Worm (Caenorhabditis elegans) whole organism, L1 larva: ENCODE measurements around the gene tiar-2.

Experiments used
- C04F5.9 ChIP-seq: sonication (generic microtip); optimal IDR thresholded peaks from 2 replicates; lab custom pipeline; 2016; ENCODE audit warnings: missing genetic modification characterization, missing compliant biosample characterization
- C34B4.2 ChIP-seq: sonication (generic microtip); optimal IDR thresholded peaks from 2 replicates; lab custom pipeline; 2017; ENCODE audit warnings: mild to moderate bottlenecking, missing genetic modification characterization, missing compliant biosample characterization
- F16B12.6 ChIP-seq: fragments of 150-350 bp; optimal IDR thresholded peaks from 2 replicates; lab custom pipeline; 2014; ENCODE audit warnings: missing biosample characterization, missing genetic modification characterization
- aha-1 ChIP-seq: fragments of 150-350 bp; optimal IDR thresholded peaks from 2 replicates; lab custom pipeline; 2014; ENCODE audit warnings: missing biosample characterization, missing genetic modification characterization
- alr-1 ChIP-seq: fragments of 200-800 bp; sonication (Bioruptor generic); optimal IDR thresholded peaks from 2 replicates; lab custom pipeline; 2018; ENCODE audit warnings: borderline replicate concordance, mild to moderate bottlenecking, missing genetic modification characterization, missing compliant biosample characterization
- ama-1 ChIP-seq: fragments of 150-350 bp; optimal IDR thresholded peaks from 2 replicates; lab custom pipeline; 2014
- blmp-1 ChIP-seq: fragments of 150-350 bp; optimal IDR thresholded peaks from 2 replicates; lab custom pipeline; 2014; ENCODE audit warnings: missing biosample characterization, missing genetic modification characterization
- ceh-88 ChIP-seq: fragments of 200-800 bp; sonication (Bioruptor generic); IDR thresholded peaks from 2 replicates; pipeline ENCODE4 v1.3.6; 2022; ENCODE audit warnings: missing genetic modification characterization, missing compliant biosample characterization
- ces-1 ChIP-seq: fragments of 150-350 bp; optimal IDR thresholded peaks from 2 replicates; lab custom pipeline; 2014; ENCODE audit warnings: missing biosample characterization, missing genetic modification reagents, missing genetic modification characterization
- dsc-1 ChIP-seq: sonication (generic microtip); optimal IDR thresholded peaks from 2 replicates; lab custom pipeline; 2016; ENCODE audit warnings: mild to moderate bottlenecking, missing genetic modification characterization, missing compliant biosample characterization
- efl-1 ChIP-seq, 4 experiments: fragments of 150-350 bp; optimal IDR thresholded peaks in 3 of 4; peaks in 1 of 4; 1 replicate in 1 of 4; 2 replicates in 3 of 4; lab custom pipeline; 2014; ENCODE audit warnings: missing biosample characterization in 2 of 4, missing genetic modification characterization in 2 of 4, missing genetic modification reagents in 2 of 4
- efl-3 ChIP-seq: fragments of 200-800 bp; sonication (Bioruptor generic); optimal IDR thresholded peaks from 2 replicates; lab custom pipeline; 2018; ENCODE audit warnings: mild to moderate bottlenecking, missing genetic modification characterization, missing compliant biosample characterization
- egl-13 ChIP-seq: sonication (generic microtip); optimal IDR thresholded peaks from 2 replicates; lab custom pipeline; 2016; ENCODE audit warnings: missing genotype, missing genetic modification reagents, missing genetic modification characterization, missing compliant biosample characterization
- egl-27 ChIP-seq, 2 experiments: fragments of 150-350 bp in 1 of 2; sonication (generic microtip); optimal IDR thresholded peaks; 3 replicates each; lab custom pipeline; 2017 to 2018; ENCODE audit warnings: missing biosample characterization in 2 of 2, missing genetic modification characterization in 2 of 2, missing genetic modification reagents in 2 of 2
- elt-3 ChIP-seq, 6 experiments: fragments of 150-350 bp in 1 of 6; sonication (generic microtip); optimal IDR thresholded peaks; 2 replicates each; lab custom pipeline; 2017 to 2018; ENCODE audit warnings: missing biosample characterization in 6 of 6, missing genetic modification characterization in 6 of 6, inconsistent platforms in 1 of 6
- ets-5 ChIP-seq: fragments of 200-800 bp; sonication (Bioruptor generic); IDR thresholded peaks from 2 replicates; pipeline ENCODE4 v1.3.6; 2022; ENCODE audit warnings: missing genetic modification characterization, missing compliant biosample characterization
- fkh-10 ChIP-seq: sonication (generic microtip); optimal IDR thresholded peaks from 2 replicates; lab custom pipeline; 2017; ENCODE audit warnings: missing biosample characterization, missing genetic modification reagents, missing genetic modification characterization
- fos-1 ChIP-seq: fragments of 150-350 bp; optimal IDR thresholded peaks from 2 replicates; lab custom pipeline; 2014; ENCODE audit warnings: missing biosample characterization, missing genetic modification characterization
- grh-1 ChIP-seq: fragments of 200-800 bp; sonication (Bioruptor generic); IDR thresholded peaks from 2 replicates; pipeline ENCODE4 v1.3.6; 2022; ENCODE audit warnings: missing genetic modification reagents, missing genetic modification characterization, missing compliant biosample characterization
- hlh-4 ChIP-seq: sonication (generic microtip); optimal IDR thresholded peaks from 2 replicates; lab custom pipeline; 2016; ENCODE audit warnings: mild to moderate bottlenecking, missing genetic modification characterization, missing compliant biosample characterization
- hpl-2 ChIP-seq: fragments of 150-350 bp; optimal IDR thresholded peaks from 2 replicates; lab custom pipeline; 2014; ENCODE audit warnings: missing biosample characterization, missing genetic modification reagents, missing genetic modification characterization
- isw-1 ChIP-seq: fragments of 200-800 bp; sonication (Bioruptor generic); IDR thresholded peaks from 2 replicates; pipeline ENCODE4 v1.3.6; 2022; ENCODE audit warnings: missing genetic modification characterization, missing compliant biosample characterization
- jun-1 ChIP-seq: fragments of 150-350 bp; optimal IDR thresholded peaks from 2 replicates; lab custom pipeline; 2014; ENCODE audit warnings: missing biosample characterization, missing genetic modification reagents, missing genetic modification characterization
- lin-13 ChIP-seq: fragments of 150-350 bp; optimal IDR thresholded peaks from 2 replicates; lab custom pipeline; 2014; ENCODE audit warnings: missing biosample characterization, missing genetic modification reagents, missing genetic modification characterization
- lin-39 ChIP-seq: fragments of 150-350 bp; optimal IDR thresholded peaks from 2 replicates; lab custom pipeline; 2014; ENCODE audit warnings: missing biosample characterization, missing genetic modification reagents, missing genetic modification characterization
- lsy-2 ChIP-seq, 2 experiments: fragments of 150-350 bp; optimal IDR thresholded peaks; 2 replicates each; lab custom pipeline; 2014; ENCODE audit warnings: missing biosample characterization in 2 of 2, missing genetic modification characterization in 2 of 2
- mab-9 ChIP-seq: fragments of 200-800 bp; sonication (Bioruptor generic); IDR thresholded peaks from 2 replicates; pipeline ENCODE4 v1.3.6; 2022; ENCODE audit warnings: missing genetic modification reagents, missing genetic modification characterization, missing compliant biosample characterization
- mdl-1 ChIP-seq, 2 experiments: fragments of 150-350 bp; optimal IDR thresholded peaks; 2 replicates each; lab custom pipeline; 2014 to 2017; ENCODE audit warnings: missing biosample characterization in 2 of 2, missing genetic modification characterization in 2 of 2, inconsistent platforms in 1 of 2
- mef-2 ChIP-seq: fragments of 150-350 bp; optimal IDR thresholded peaks from 2 replicates; lab custom pipeline; 2014; ENCODE audit warnings: missing biosample characterization, missing genetic modification characterization
- mep-1 ChIP-seq: fragments of 150-350 bp; optimal IDR thresholded peaks from 2 replicates; lab custom pipeline; 2014; ENCODE audit warnings: missing biosample characterization, missing genetic modification characterization
- nhr-12 ChIP-seq: sonication (generic microtip); optimal IDR thresholded peaks from 2 replicates; lab custom pipeline; 2017; ENCODE audit warnings: missing biosample characterization, missing genetic modification characterization
- nhr-19 ChIP-seq: fragments of 200-800 bp; sonication (Bioruptor generic); conservative IDR thresholded peaks from 2 replicates; pipeline ENCODE4 v1.3.6; 2022; ENCODE audit warnings: missing genetic modification characterization, missing compliant biosample characterization
- nhr-20 ChIP-seq: sonication (generic microtip); optimal IDR thresholded peaks from 2 replicates; lab custom pipeline; 2016; ENCODE audit warnings: mild to moderate bottlenecking, missing genetic modification characterization, missing compliant biosample characterization
- nhr-237 ChIP-seq: fragments of 150-350 bp; optimal IDR thresholded peaks from 2 replicates; lab custom pipeline; 2014; ENCODE audit warnings: missing biosample characterization, missing genetic modification characterization
- nhr-71 ChIP-seq: sonication (generic microtip); optimal IDR thresholded peaks from 2 replicates; lab custom pipeline; 2016; ENCODE audit warnings: mild to moderate bottlenecking, missing genetic modification characterization, moderate library complexity, missing compliant biosample characterization
- nhr-76 ChIP-seq: sonication (generic microtip); optimal IDR thresholded peaks from 2 replicates; lab custom pipeline; 2017; ENCODE audit warnings: missing biosample characterization, missing genetic modification characterization
- nhr-77 ChIP-seq: fragments of 150-350 bp; optimal IDR thresholded peaks from 2 replicates; lab custom pipeline; 2014; ENCODE audit warnings: missing biosample characterization, missing genetic modification characterization
- nhr-85 ChIP-seq: sonication (generic microtip); peaks from one replicate; lab custom pipeline; 2016; ENCODE audit warnings: missing genetic modification characterization, inconsistent platforms, missing compliant biosample characterization
- pag-3 ChIP-seq: sonication (generic microtip); optimal IDR thresholded peaks from 2 replicates; lab custom pipeline; 2017; ENCODE audit warnings: missing genetic modification characterization, mild to moderate bottlenecking, missing compliant biosample characterization, antibody characterized with exemption, borderline replicate concordance; ENCODE audit not compliant: insufficient read depth
- rnt-1 ChIP-seq: sonication (generic microtip); optimal IDR thresholded peaks from 2 replicates; lab custom pipeline; 2016; ENCODE audit warnings: mild to moderate bottlenecking, missing genetic modification characterization, moderate library complexity, missing compliant biosample characterization
- skn-1 ChIP-seq: fragments of 150-350 bp; optimal IDR thresholded peaks from 2 replicates; lab custom pipeline; 2014; ENCODE audit warnings: missing biosample characterization, missing genetic modification characterization
- sox-4 ChIP-seq: sonication (generic microtip); optimal IDR thresholded peaks from 2 replicates; lab custom pipeline; 2016; ENCODE audit warnings: missing genetic modification characterization, missing compliant biosample characterization
- sptf-1 ChIP-seq: fragments of 150-350 bp; optimal IDR thresholded peaks from 2 replicates; lab custom pipeline; 2014; ENCODE audit warnings: missing biosample characterization, missing genetic modification characterization
- tbx-2 ChIP-seq: sonication (generic microtip); optimal IDR thresholded peaks from 2 replicates; lab custom pipeline; 2016; ENCODE audit warnings: missing genetic modification characterization, missing compliant biosample characterization
- unc-130 ChIP-seq: fragments of 150-350 bp; optimal IDR thresholded peaks from 2 replicates; lab custom pipeline; 2017; ENCODE audit warnings: missing biosample characterization, missing genetic modification characterization, inconsistent platforms
- unc-30 ChIP-seq: sonication (generic microtip); optimal IDR thresholded peaks from 2 replicates; lab custom pipeline; 2017; ENCODE audit warnings: missing biosample characterization, missing genetic modification characterization
- unc-86 ChIP-seq: sonication (generic microtip); optimal IDR thresholded peaks from 2 replicates; lab custom pipeline; 2016; ENCODE audit warnings: missing genetic modification characterization, missing compliant biosample characterization
- unc-98 ChIP-seq: fragments of 200-800 bp; sonication (Bioruptor generic); IDR thresholded peaks from 2 replicates; pipeline ENCODE4 v1.3.6; 2022; ENCODE audit warnings: missing genetic modification characterization, missing compliant biosample characterization
- vab-15 ChIP-seq: sonication (generic microtip); optimal IDR thresholded peaks from 2 replicates; lab custom pipeline; 2017; ENCODE audit warnings: missing genotype, mild to moderate bottlenecking, missing genetic modification characterization, missing compliant biosample characterization
- xbp-1 ChIP-seq: sonication (generic microtip); optimal IDR thresholded peaks from 2 replicates; lab custom pipeline; 2016; ENCODE audit warnings: missing genetic modification characterization, missing compliant biosample characterization
- zag-1 ChIP-seq: fragments of 150-350 bp; optimal IDR thresholded peaks from 2 replicates; lab custom pipeline; 2014; ENCODE audit warnings: missing biosample characterization, missing genetic modification characterization
- zip-4 ChIP-seq: fragments of 200-800 bp; sonication (Bioruptor generic); optimal IDR thresholded peaks from 2 replicates; lab custom pipeline; 2018; ENCODE audit warnings: mild to moderate bottlenecking, missing genetic modification characterization, moderate library complexity, missing compliant biosample characterization

Gene tiar-2

ce11 chrII:12738284-12739201, 29.9 kb upstream of the tiar-2 start, which contains the start of gene pisy-1:
pisy-1 (minus strand) TSS chrII:12738334.
- TF ChIP-seq mep-1 (tag; lab: Kevin White, UChicago) (no peak), lsy-2 (tag; optimal IDR thresholded peaks at IDR 0.05; lab: Kevin White, UChicago) (peak; percentile 55 to 80), efl-3 (no peak), dsc-1 (tag; lab: Kevin White, UChicago) (peak; percentile 9), pag-3 (tag; lab: Kevin White, UChicago) (no peak), alr-1 (tag; lab: Kevin White, UChicago) (no peak), unc-86 (tag; lab: Kevin White, UChicago) (no peak), ces-1 (GFP tag; lab: Kevin White, UChicago) (no peak), isw-1 (GFP tag; lab: Robert Waterston, UW) (peak; percentile 6; the same call in 1 of the 2 replicates), mef-2 (tag; lab: Kevin White, UChicago) (no peak), jun-1 (tag; lab: Kevin White, UChicago) (no peak), nhr-19 (no peak; the same call in 1 of the 2 replicates), hpl-2 (GFP tag; lab: Kevin White, UChicago) (no peak), egl-13 (tag; lab: Kevin White, UChicago) (no peak), fkh-10 (GFP tag; lab: Kevin White, UChicago) (no peak), mab-9 (GFP tag; lab: Robert Waterston, UW) (no peak), sptf-1 (no peak), rnt-1 (peak; percentile 64), nhr-76 (tag; lab: Kevin White, UChicago) (no peak), nhr-77 (tag; lab: Kevin White, UChicago) (no peak), lin-39 (peak; percentile 34), nhr-20 (tag; lab: Kevin White, UChicago) (peak; percentile 14), sox-4 (tag; lab: Kevin White, UChicago) (no peak), F16B12.6 (tag; lab: Kevin White, UChicago) (peak; percentile 32), vab-15 (tag; lab: Kevin White, UChicago) (peak; percentile 53), fos-1 (no peak), ama-1 (lab: Kevin White, UChicago) (no peak), elt-3 (tag; optimal IDR thresholded peaks at IDR 0.05; lab: Kevin White, UChicago) (no peak), ets-5 (no peak), xbp-1 (peak; percentile 60), zip-4 (GFP tag; lab: Kevin White, UChicago) (no peak), nhr-85 (tag; lab: Kevin White, UChicago) (no peak), nhr-237 (tag; lab: Kevin White, UChicago) (no peak), blmp-1 (tag; lab: Kevin White, UChicago) (no peak), C04F5.9 (tag; lab: Kevin White, UChicago) (no peak), efl-1 (optimal IDR thresholded peaks at IDR 0.05; lab: Kevin White, UChicago) (peak; percentile 65 to 86), efl-1 (GFP tag; optimal IDR thresholded peaks at IDR 0.05 in 1 of 2; lab: Kevin White, UChicago) (peak; percentile 89 to 98), nhr-71 (no peak), ceh-88 (GFP tag; lab: Robert Waterston, UW) (no peak), mdl-1 (tag; optimal IDR thresholded peaks at IDR 0.05; lab: Kevin White, UChicago) (peak in 1 of 2 experiments; percentile 52), egl-27 (tag; optimal IDR thresholded peaks at IDR 0.05; lab: Kevin White, UChicago) (no peak), lin-13 (peak; percentile 32), nhr-12 (tag; lab: Kevin White, UChicago) (no peak), hlh-4 (tag; lab: Kevin White, UChicago) (no peak), unc-30 (tag; lab: Kevin White, UChicago) (no peak), unc-130 (tag; lab: Kevin White, UChicago) (peak; percentile 70), unc-98 (GFP tag; lab: Robert Waterston, UW) (no peak), skn-1 (tag; lab: Kevin White, UChicago) (peak; percentile 68), tbx-2 (tag; lab: Kevin White, UChicago) (peak; percentile 45), C34B4.2 (tag; lab: Kevin White, UChicago) (no peak), aha-1 (tag; lab: Kevin White, UChicago) (no peak), zag-1 (tag; lab: Kevin White, UChicago) (no peak), grh-1 (GFP tag; lab: Robert Waterston, UW) (no peak)
